Fruit fly (Drosophila melanogaster): ENCODE measurements around the gene CG14391.
A peak's percentile ranks its signal among the peaks of the same experiment; 100 is the strongest.

The CG14391 gene

DNA sequence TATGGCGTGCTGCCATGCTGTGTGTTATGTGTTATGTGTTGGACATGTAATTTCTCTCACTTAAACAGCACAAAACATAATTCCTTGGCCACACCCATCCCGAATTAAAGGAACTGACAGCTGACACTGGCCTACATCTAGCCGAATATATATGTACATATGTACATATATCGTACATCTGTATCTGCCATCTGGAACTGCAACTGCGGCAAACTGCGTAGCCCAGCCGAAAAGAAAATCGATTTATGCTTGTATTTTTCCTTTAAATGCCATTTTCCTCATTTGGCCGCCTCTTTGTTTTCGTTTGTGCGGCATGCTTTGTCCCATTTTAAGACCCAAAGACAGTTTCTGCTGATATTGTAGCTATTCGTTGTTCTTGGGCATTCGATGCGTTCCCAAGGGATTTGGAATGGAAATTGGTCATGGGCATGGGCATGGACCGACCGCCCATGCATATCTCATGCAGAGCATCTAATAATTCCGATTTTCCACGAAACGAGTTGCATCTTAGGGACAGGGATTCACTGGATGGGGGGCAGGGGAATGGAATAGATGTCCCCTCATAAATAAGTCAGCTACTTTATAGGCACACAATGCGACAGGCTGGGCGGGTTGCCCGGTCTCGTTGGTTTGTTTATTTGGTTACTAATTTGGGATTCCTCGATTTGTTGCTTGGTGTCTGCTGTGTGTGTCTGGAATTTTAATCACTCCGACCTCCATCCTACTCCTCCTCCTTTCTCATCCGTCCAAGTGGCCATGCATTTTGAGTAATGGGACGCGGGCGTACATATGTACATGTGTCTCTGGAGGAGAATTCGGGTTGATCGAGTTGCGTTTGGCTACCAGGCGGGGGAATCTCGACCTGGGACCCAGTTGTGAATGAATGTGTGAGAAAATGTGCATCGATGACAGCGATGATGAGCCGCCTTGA, 45.3 kb downstream of the CG14391 start (continued):
- no peak for TF ChIP-seq luna (GFP tag; optimal IDR thresholded peaks at IDR 0.05)
- no peak for TF ChIP-seq seq (GFP tag; IDR thresholded peaks at IDR 0.05)
- no peak for TF ChIP-seq Meics (GFP tag; optimal IDR thresholded peaks at IDR 0.05)
- TF ChIP-seq gfzf (GFP tag; optimal IDR thresholded peaks at IDR 0.05), result no peak
- peak; percentile 75 for TF ChIP-seq pros (GFP tag; optimal IDR thresholded peaks at IDR 0.05)
- no peak for TF ChIP-seq CG3726 (GFP tag; IDR thresholded peaks at IDR 0.05)
- no peak for TF ChIP-seq schlank (tag; optimal IDR thresholded peaks at IDR 0.05)
- no peak for TF ChIP-seq CG18619 (GFP tag; optimal IDR thresholded peaks at IDR 0.05)
- peak; percentile 34 for TF ChIP-seq cad (GFP tag; optimal IDR thresholded peaks at IDR 0.05)
- no peak for TF ChIP-seq Atf-2 (GFP tag; optimal IDR thresholded peaks at IDR 0.05)
- TF ChIP-seq fd64A (GFP tag; optimal IDR thresholded peaks at IDR 0.05), result peak; percentile 51
- no peak for TF ChIP-seq toy (GFP tag; IDR thresholded peaks at IDR 0.05)
- no peak for TF ChIP-seq CG7839 (tag; optimal IDR thresholded peaks at IDR 0.05)
- no peak for TF ChIP-seq tll (GFP tag; optimal IDR thresholded peaks at IDR 0.05)
- no peak for TF ChIP-seq CG31388 (GFP tag; optimal IDR thresholded peaks at IDR 0.05)
- TF ChIP-seq gro (GFP tag; optimal IDR thresholded peaks at IDR 0.05), result no peak
- no peak for TF ChIP-seq otp (GFP tag; IDR thresholded peaks at IDR 0.05)
- no peak for TF ChIP-seq mirr (GFP tag; optimal IDR thresholded peaks at IDR 0.05)
- no peak for TF ChIP-seq Vsx1 (GFP tag; optimal IDR thresholded peaks at IDR 0.05)
- TF ChIP-seq CG12299 (tag; optimal IDR thresholded peaks at IDR 0.05), result no peak
- TF ChIP-seq CG7271 (tag; optimal IDR thresholded peaks at IDR 0.05), result no peak
- TF ChIP-seq CG14441 (GFP tag; IDR thresholded peaks at IDR 0.05), result no peak
- TF ChIP-seq maf-S (GFP tag; optimal IDR thresholded peaks at IDR 0.05), result no peak
- TF ChIP-seq sima (GFP tag; optimal IDR thresholded peaks at IDR 0.05), result no peak
- TF ChIP-seq CG11696 (GFP tag; IDR thresholded peaks at IDR 0.05), result no peak
- no peak for TF ChIP-seq sna (GFP tag; IDR thresholded peaks at IDR 0.05; ENCODE audit: partially characterized antibody)
- TF ChIP-seq CG3065 (GFP tag; optimal IDR thresholded peaks at IDR 0.05), result no peak
- no peak for TF ChIP-seq CG3838 (GFP tag; optimal IDR thresholded peaks at IDR 0.05)
- peak; percentile 79 for TF ChIP-seq hth (optimal IDR thresholded peaks at IDR 0.05)
- no peak for TF ChIP-seq Gug (GFP tag; IDR thresholded peaks at IDR 0.05)
- TF ChIP-seq so (GFP tag; IDR thresholded peaks at IDR 0.05), result no peak
- peak; percentile 3 for TF ChIP-seq CG33557 (GFP tag; optimal IDR thresholded peaks at IDR 0.05)
- no peak for TF ChIP-seq Sox100B (GFP tag; optimal IDR thresholded peaks at IDR 0.05)
- no peak for TF ChIP-seq gce (GFP tag; IDR thresholded peaks at IDR 0.05)
- TF ChIP-seq Ptx1 (GFP tag; IDR thresholded peaks at IDR 0.05), result no peak
- no peak for TF ChIP-seq fd3F (GFP tag; optimal IDR thresholded peaks at IDR 0.05)
- no peak for TF ChIP-seq CG1024 (GFP tag; IDR thresholded peaks at IDR 0.05)
- TF ChIP-seq Jarid2 (GFP tag; optimal IDR thresholded peaks at IDR 0.05), result no peak
- no peak for TF ChIP-seq CG10274 (GFP tag; optimal IDR thresholded peaks at IDR 0.05)
- TF ChIP-seq cg (GFP tag; optimal IDR thresholded peaks at IDR 0.05), result peak; percentile 10
- peak; percentile 93 for TF ChIP-seq sd (tag; optimal IDR thresholded peaks at IDR 0.05)
- no peak for TF ChIP-seq CG17361 (GFP tag; IDR thresholded peaks at IDR 0.05)
- TF ChIP-seq CG13296 (GFP tag; optimal IDR thresholded peaks at IDR 0.05), result no peak
